Fruit fly (Drosophila melanogaster) whole organism, adult: ENCODE measurements around the gene CG10993.

ENCODE experiments used
- CG11617 ChIP-seq: fragments of 200-800 bp; sonication (Bioruptor generic); optimal IDR thresholded peaks from 2 replicates; lab custom pipeline; 2017; ENCODE audit warnings: mild to moderate bottlenecking, missing biosample characterization, missing genetic modification reagents, missing genetic modification characterization
- CG12768 ChIP-seq: fragments of 200-800 bp; sonication (Bioruptor generic); optimal IDR thresholded peaks from 2 replicates; lab custom pipeline; 2017; ENCODE audit warnings: missing biosample characterization, missing genetic modification characterization, mild to moderate bottlenecking, moderate library complexity, missing genetic modification reagents
- CG14711 ChIP-seq: fragments of 200-800 bp; sonication (Bioruptor generic); optimal IDR thresholded peaks from 2 replicates; lab custom pipeline; 2018; ENCODE audit warnings: missing biosample characterization, mild to moderate bottlenecking, missing genetic modification characterization, moderate library complexity
- CG1620 ChIP-seq: fragments of 200-800 bp; sonication (Bioruptor generic); optimal IDR thresholded peaks from 2 replicates; lab custom pipeline; 2016; ENCODE audit warnings: missing biosample characterization, missing genetic modification characterization
- CG33017 ChIP-seq: fragments of 200-800 bp; sonication (Bioruptor generic); optimal IDR thresholded peaks from 2 replicates; lab custom pipeline; 2018; ENCODE audit warnings: missing biosample characterization, mild to moderate bottlenecking, missing genetic modification characterization, moderate library complexity
- CG5204 ChIP-seq: fragments of 200-800 bp; sonication (Bioruptor generic); optimal IDR thresholded peaks from 2 replicates; lab custom pipeline; 2016; ENCODE audit warnings: missing biosample characterization, missing genetic modification characterization
- CG7045 ChIP-seq: fragments of 200-800 bp; sonication (Bioruptor generic); optimal IDR thresholded peaks from 2 replicates; lab custom pipeline; 2017; ENCODE audit warnings: missing biosample characterization, mild to moderate bottlenecking, missing genetic modification characterization
- CG7101 ChIP-seq: fragments of 200-800 bp; sonication (Bioruptor generic); optimal IDR thresholded peaks from 2 replicates; lab custom pipeline; 2018; ENCODE audit warnings: missing biosample characterization, mild to moderate bottlenecking, missing genetic modification characterization, moderate library complexity
- Clk ChIP-seq: fragments of 200-800 bp; sonication (Bioruptor generic); optimal IDR thresholded peaks from 2 replicates; lab custom pipeline; 2017; ENCODE audit warnings: missing biosample characterization, missing genetic modification characterization
- Crg-1 ChIP-seq: fragments of 200-800 bp; sonication (Bioruptor generic); optimal IDR thresholded peaks from 2 replicates; lab custom pipeline; 2016; ENCODE audit warnings: missing biosample characterization, missing genetic modification characterization
- Hr96 ChIP-seq: fragments of 200-800 bp; sonication (Bioruptor generic); optimal IDR thresholded peaks from 2 replicates; lab custom pipeline; 2016; ENCODE audit warnings: missing biosample characterization, missing genetic modification characterization
- Mnt ChIP-seq: fragments of 200-800 bp; sonication (Bioruptor generic); optimal IDR thresholded peaks from 2 replicates; lab custom pipeline; 2016; ENCODE audit warnings: missing biosample characterization, mild to moderate bottlenecking, missing genetic modification characterization
- bab1 ChIP-seq: fragments of 200-800 bp; sonication (Bioruptor generic); optimal IDR thresholded peaks from 3 replicates; lab custom pipeline; 2019; ENCODE audit warnings: missing biosample characterization, mild to moderate bottlenecking, missing genetic modification characterization, moderate library complexity
- cic ChIP-seq: fragments of 200-800 bp; sonication (Bioruptor generic); optimal IDR thresholded peaks from 2 replicates; lab custom pipeline; 2017; ENCODE audit warnings: missing biosample characterization, mild to moderate bottlenecking, missing genetic modification characterization, moderate library complexity
- cnc ChIP-seq, 2 experiments: fragments of >200 bp; optimal IDR thresholded peaks; 2 replicates each; lab custom pipeline; 2017
- kay ChIP-seq: fragments of 200-800 bp; sonication (Bioruptor generic); peaks from one replicate; lab custom pipeline; 2016; ENCODE audit warnings: missing biosample characterization, missing genetic modification characterization, borderline replicate concordance
- ovo ChIP-seq: fragments of 200-800 bp; sonication (Bioruptor generic); optimal IDR thresholded peaks from 2 replicates; lab custom pipeline; 2016; ENCODE audit warnings: missing biosample characterization, missing genetic modification characterization
- pad ChIP-seq: fragments of 200-800 bp; sonication (Bioruptor generic); optimal IDR thresholded peaks from 3 replicates; lab custom pipeline; 2017; ENCODE audit warnings: missing biosample characterization, missing genetic modification characterization, mild to moderate bottlenecking, moderate library complexity, missing genetic modification reagents
- tj ChIP-seq: fragments of 200-800 bp; sonication (Bioruptor generic); optimal IDR thresholded peaks from 3 replicates; lab custom pipeline; 2017; ENCODE audit warnings: missing biosample characterization, mild to moderate bottlenecking, missing genetic modification characterization, moderate library complexity
- toe ChIP-seq: fragments of 200-800 bp; sonication (Bioruptor generic); optimal IDR thresholded peaks from 2 replicates; lab custom pipeline; 2016; ENCODE audit warnings: missing biosample characterization, missing genetic modification characterization

Gene CG10993

DNA sequence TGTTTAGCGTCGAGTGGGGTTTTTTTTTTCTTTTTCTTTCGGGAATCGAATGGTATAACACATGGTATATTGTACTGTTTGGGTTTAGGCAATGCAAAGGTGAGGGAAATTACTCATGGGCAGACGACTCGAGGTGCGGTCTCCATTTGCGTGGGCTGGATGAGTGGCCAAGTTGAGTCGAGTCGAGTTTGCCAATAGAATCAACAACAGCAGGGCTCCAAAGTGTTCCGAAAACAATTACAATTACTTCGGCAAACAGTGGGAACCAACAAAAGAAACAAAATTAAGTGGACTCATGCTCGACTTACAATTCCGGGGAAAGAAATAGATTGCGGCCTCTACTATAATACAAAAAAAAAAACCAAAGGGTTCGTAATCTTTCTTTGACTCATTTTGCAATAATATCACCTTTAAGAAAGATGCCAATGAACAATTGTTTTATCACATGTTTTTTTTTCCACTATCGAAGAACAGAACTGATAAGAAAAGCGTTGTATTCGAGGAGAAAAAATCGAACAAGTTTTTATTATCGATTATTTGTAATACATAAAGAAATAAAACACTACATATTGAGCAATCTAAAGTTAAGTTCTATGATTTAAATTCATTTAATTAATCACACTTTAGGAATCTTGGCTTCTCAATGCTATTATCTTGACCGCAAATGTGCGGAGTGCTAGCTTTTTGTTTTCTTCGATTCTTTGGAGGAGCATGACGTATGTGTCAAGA lies 29.6 kb upstream of the CG10993 start:
- TF ChIP-seq CG1620 (GFP tag; lab: Kevin White, UChicago) (no peak), pad (GFP tag; lab: Kevin White, UChicago) (no peak), Crg-1 (no peak), CG33017 (no peak), CG12768 (GFP tag; lab: Kevin White, UChicago) (no peak), kay (GFP tag; lab: Kevin White, UChicago) (no peak), bab1 (GFP tag; lab: Kevin White, UChicago) (no peak), CG14711 (tag; lab: Kevin White, UChicago) (no peak), CG7045 (no peak), cic (GFP tag; lab: Kevin White, UChicago) (no peak), CG7101 (tag; lab: Kevin White, UChicago) (no peak), toe (GFP tag; lab: Kevin White, UChicago) (no peak), Hr96 (GFP tag; lab: Kevin White, UChicago) (no peak), tj (GFP tag; lab: Kevin White, UChicago) (no peak)

DNA sequence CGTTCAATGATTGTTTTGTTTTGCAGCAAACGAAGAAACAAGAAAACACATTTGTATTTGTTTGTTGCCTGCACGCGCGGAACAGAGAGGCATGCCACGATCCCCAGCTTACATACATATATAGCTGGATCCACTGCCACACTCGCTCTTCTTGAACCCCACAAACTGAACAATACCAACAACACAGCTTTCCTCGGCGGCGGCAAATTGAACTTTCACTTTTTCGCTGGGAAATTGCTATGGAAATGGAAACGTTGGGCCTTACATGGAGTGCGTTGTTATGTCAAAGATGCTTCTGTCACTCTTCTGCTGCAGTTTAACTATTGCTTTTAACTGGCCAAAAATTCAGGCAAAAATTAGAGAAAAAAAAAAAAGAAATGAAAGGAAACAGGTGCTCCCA lies 28.8 kb upstream of the CG10993 start:
- TF ChIP-seq CG5204 (GFP tag; lab: Kevin White, UChicago) (no peak), CG11617 (GFP tag; lab: Kevin White, UChicago) (no peak), kay (GFP tag; lab: Kevin White, UChicago) (no peak), tj (GFP tag; lab: Kevin White, UChicago) (no peak), CG7045 (no peak)

DNA sequence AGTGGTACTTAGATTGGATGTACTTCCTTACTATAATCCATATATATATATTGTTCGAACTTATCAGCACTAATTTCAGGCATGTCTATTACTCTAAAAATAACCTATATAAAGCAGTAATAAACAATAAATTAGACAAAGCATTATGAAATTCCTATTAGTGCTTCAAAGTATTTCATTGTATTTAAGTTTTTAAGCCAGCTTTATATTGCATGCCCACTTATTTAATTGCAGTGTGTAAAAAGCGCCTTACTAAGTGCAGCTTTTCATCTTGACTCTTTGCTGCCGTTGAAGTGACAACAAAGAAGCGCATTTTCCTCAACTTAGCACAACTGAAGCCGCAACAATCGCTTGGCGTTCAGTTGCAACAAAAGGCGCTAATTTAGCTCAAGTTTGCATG lies 27.9 kb upstream of the CG10993 start:
- TF ChIP-seq bab1 (GFP tag; lab: Kevin White, UChicago), result no peak
- TF ChIP-seq kay (GFP tag; lab: Kevin White, UChicago), result no peak
- TF ChIP-seq CG5204 (GFP tag; lab: Kevin White, UChicago), result no peak
- TF ChIP-seq Clk (GFP tag; lab: Kevin White, UChicago), result no peak
- TF ChIP-seq cnc (optimal IDR thresholded peaks at IDR 0.05; lab: Kevin White, UChicago), result no peak
- no peak for TF ChIP-seq ovo (GFP tag; lab: Kevin White, UChicago)

DNA sequence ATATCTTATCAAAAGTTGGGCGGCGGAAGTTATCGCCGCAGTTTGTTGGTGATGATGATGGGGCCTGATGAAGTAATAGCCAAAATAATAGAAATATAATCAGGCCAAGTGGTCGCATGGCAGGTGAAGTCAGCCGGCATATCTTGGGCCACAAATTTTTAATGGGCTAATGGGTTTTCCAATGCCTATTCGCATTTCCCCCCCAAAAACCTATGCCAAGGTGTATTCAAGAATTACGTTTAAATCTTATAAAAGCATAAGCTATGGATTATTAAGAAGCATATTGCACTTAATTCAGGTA lies 27.2 kb upstream of the CG10993 start:
- TF ChIP-seq CG5204 (GFP tag; lab: Kevin White, UChicago) (no peak), Hr96 (GFP tag; lab: Kevin White, UChicago) (no peak), cic (GFP tag; lab: Kevin White, UChicago) (no peak), tj (GFP tag; lab: Kevin White, UChicago) (no peak), ovo (GFP tag; lab: Kevin White, UChicago) (no peak), CG7045 (no peak), CG7101 (tag; lab: Kevin White, UChicago) (no peak), Crg-1 (no peak), bab1 (GFP tag; lab: Kevin White, UChicago) (no peak), Clk (GFP tag; lab: Kevin White, UChicago) (no peak), CG12768 (GFP tag; lab: Kevin White, UChicago) (no peak), CG33017 (no peak), kay (GFP tag; lab: Kevin White, UChicago) (no peak), pad (GFP tag; lab: Kevin White, UChicago) (no peak), CG14711 (tag; lab: Kevin White, UChicago) (no peak), toe (GFP tag; lab: Kevin White, UChicago) (no peak)

DNA sequence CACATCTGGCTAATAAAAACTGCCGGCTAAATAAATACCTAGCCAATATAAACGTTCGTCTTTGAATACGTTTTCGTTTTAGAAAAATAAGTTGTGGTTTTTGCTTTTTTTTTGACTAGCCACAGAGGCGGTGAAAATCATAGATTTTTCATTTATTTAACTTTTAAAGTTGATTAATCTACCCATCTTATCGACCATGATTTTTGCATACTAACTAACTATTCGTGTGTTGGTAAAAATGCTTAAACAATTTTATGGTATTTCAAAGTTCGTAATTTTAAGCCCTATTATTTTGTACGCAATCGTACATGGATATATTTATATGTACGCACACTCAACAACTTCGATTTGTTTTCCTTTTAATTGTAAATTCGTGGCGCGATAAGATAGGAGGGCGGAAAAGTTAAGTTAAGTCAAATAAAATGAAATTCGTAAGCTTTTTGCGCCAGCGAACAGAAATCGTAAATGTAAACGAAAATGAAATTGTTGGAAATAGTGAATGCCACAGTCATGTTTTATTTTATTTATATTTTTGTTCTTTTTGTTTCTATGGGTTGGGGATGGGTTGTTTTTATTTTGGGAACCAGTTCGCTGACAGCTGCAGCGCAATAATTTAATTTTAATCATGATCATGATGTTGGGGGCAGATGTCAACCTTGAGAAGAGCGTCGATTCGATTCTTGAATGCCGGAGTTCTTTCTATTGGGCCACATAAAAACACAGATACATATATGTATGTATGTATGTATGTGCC lies 26.7 kb upstream of the CG10993 start:
- TF ChIP-seq CG7045 (no peak), CG12768 (GFP tag; lab: Kevin White, UChicago) (no peak), CG11617 (GFP tag; lab: Kevin White, UChicago) (peak; percentile 39), kay (GFP tag; lab: Kevin White, UChicago) (peak; percentile 82), pad (GFP tag; lab: Kevin White, UChicago) (no peak), Crg-1 (no peak), Clk (GFP tag; lab: Kevin White, UChicago) (no peak), cic (GFP tag; lab: Kevin White, UChicago) (no peak), CG14711 (tag; lab: Kevin White, UChicago) (peak; percentile 52), cnc (optimal IDR thresholded peaks at IDR 0.05; lab: Kevin White, UChicago) (no peak), bab1 (GFP tag; lab: Kevin White, UChicago) (no peak), Hr96 (GFP tag; lab: Kevin White, UChicago) (no peak), CG1620 (GFP tag; lab: Kevin White, UChicago) (no peak), ovo (GFP tag; lab: Kevin White, UChicago) (no peak), tj (GFP tag; lab: Kevin White, UChicago) (peak; percentile 44), Mnt (no peak), CG33017 (no peak), CG7101 (tag; lab: Kevin White, UChicago) (peak; percentile 35), CG5204 (GFP tag; lab: Kevin White, UChicago) (no peak), toe (GFP tag; lab: Kevin White, UChicago) (no peak)
